Fruit fly (Drosophila melanogaster): ENCODE measurements around the gene ScpX.

- TF ChIP-seq Mnt (GFP tag; optimal IDR thresholded peaks at IDR 0.05), result no peak
- TF ChIP-seq bab1 (GFP tag; optimal IDR thresholded peaks at IDR 0.05), result no peak
- TF ChIP-seq tj (GFP tag; optimal IDR thresholded peaks at IDR 0.05), result no peak
- no peak for TF ChIP-seq CG7101 (tag; optimal IDR thresholded peaks at IDR 0.05)
- no peak for TF ChIP-seq CG12768 (GFP tag; optimal IDR thresholded peaks at IDR 0.05)
These were observed 25.8 kb upstream of the ScpX start, which contains the start of gene CG43814 for dm6 chr2L:18805247-18805636.
